Worm (Caenorhabditis elegans) whole organism, L2 larva: ENCODE results near the gene ncs-6.

ENCODE experiments used
- C34F6.9 ChIP-seq: fragments of 150-350 bp; optimal IDR thresholded peaks from 2 replicates; lab custom pipeline; 2014; ENCODE audit warnings: missing biosample characterization, missing genetic modification characterization
- F13H6.1 ChIP-seq: sonication (generic microtip); optimal IDR thresholded peaks from 2 replicates; lab custom pipeline; 2016; ENCODE audit warnings: missing genetic modification characterization, missing compliant biosample characterization
- Y55F3AM.14 ChIP-seq: fragments of 200-800 bp; sonication (Bioruptor generic); optimal IDR thresholded peaks from 2 replicates; lab custom pipeline; 2018; ENCODE audit warnings: mild to moderate bottlenecking, missing genetic modification characterization, missing compliant biosample characterization
- ZK546.5 ChIP-seq: sonication (generic microtip); optimal IDR thresholded peaks from 2 replicates; lab custom pipeline; 2017; ENCODE audit warnings: missing biosample characterization, missing genetic modification characterization
- alr-1 ChIP-seq: fragments of 150-350 bp; optimal IDR thresholded peaks from 2 replicates; lab custom pipeline; 2014; ENCODE audit warnings: missing biosample characterization, missing genetic modification characterization
- aly-2 ChIP-seq: fragments of 150-350 bp; optimal IDR thresholded peaks from 2 replicates; lab custom pipeline; 2014; ENCODE audit warnings: missing biosample characterization, missing genetic modification characterization
- blmp-1 ChIP-seq: sonication (generic microtip); optimal IDR thresholded peaks from 2 replicates; lab custom pipeline; 2017; ENCODE audit warnings: missing genetic modification characterization, mild to moderate bottlenecking, missing compliant biosample characterization, antibody characterized with exemption, moderate library complexity; ENCODE audit not compliant: insufficient read depth
- ceh-16 ChIP-seq: fragments of 150-350 bp; optimal IDR thresholded peaks from 2 replicates; lab custom pipeline; 2014; ENCODE audit warnings: missing biosample characterization, missing genetic modification characterization
- ceh-82 ChIP-seq: fragments of 150-350 bp; optimal IDR thresholded peaks from 2 replicates; lab custom pipeline; 2014; ENCODE audit warnings: missing biosample characterization, missing genetic modification characterization
- crh-2 ChIP-seq: sonication (generic microtip); optimal IDR thresholded peaks from 2 replicates; lab custom pipeline; 2017; ENCODE audit warnings: missing biosample characterization, missing genetic modification characterization
- fos-1 ChIP-seq: fragments of 150-350 bp; optimal IDR thresholded peaks from 2 replicates; lab custom pipeline; 2014; ENCODE audit warnings: missing biosample characterization, missing genetic modification characterization
- gmeb-1 ChIP-seq: fragments of 150-350 bp; optimal IDR thresholded peaks from 2 replicates; lab custom pipeline; 2014; ENCODE audit warnings: missing biosample characterization, missing genetic modification characterization
- lin-13 ChIP-seq: fragments of 150-350 bp; optimal IDR thresholded peaks from 2 replicates; lab custom pipeline; 2014; ENCODE audit warnings: missing biosample characterization, missing genetic modification reagents, missing genetic modification characterization
- lin-39 ChIP-seq: fragments of 150-350 bp; optimal IDR thresholded peaks from 2 replicates; lab custom pipeline; 2014; ENCODE audit warnings: missing biosample characterization, missing genetic modification reagents, missing genetic modification characterization
- lsy-2 ChIP-seq, 2 experiments: fragments of 150-350 bp in 1 of 2; sonication (generic microtip) in 1 of 2; optimal IDR thresholded peaks; 2 replicates each; lab custom pipeline; 2014 to 2017; ENCODE audit warnings: missing biosample characterization in 2 of 2, missing genetic modification characterization in 2 of 2
- mab-5 ChIP-seq: fragments of 150-350 bp; optimal IDR thresholded peaks from 2 replicates; lab custom pipeline; 2014; ENCODE audit warnings: missing biosample characterization, missing genetic modification characterization
- mbf-1 ChIP-seq: sonication (generic microtip); optimal IDR thresholded peaks from 2 replicates; lab custom pipeline; 2017; ENCODE audit warnings: missing biosample characterization, missing genetic modification characterization
- mdl-1 ChIP-seq, 2 experiments: fragments of 150-350 bp in 1 of 2; sonication (generic microtip) in 1 of 2; optimal IDR thresholded peaks; 2 replicates each; lab custom pipeline; 2017; ENCODE audit warnings: missing biosample characterization in 2 of 2, missing genetic modification characterization in 2 of 2
- nhr-11 ChIP-seq: fragments of 150-350 bp; optimal IDR thresholded peaks from 2 replicates; lab custom pipeline; 2014; ENCODE audit warnings: missing biosample characterization, missing genetic modification characterization
- nhr-12 ChIP-seq: fragments of 150-350 bp; optimal IDR thresholded peaks from 2 replicates; lab custom pipeline; 2014; ENCODE audit warnings: missing biosample characterization, missing genetic modification characterization
- nhr-129 ChIP-seq: fragments of 150-350 bp; optimal IDR thresholded peaks from 2 replicates; lab custom pipeline; 2014; ENCODE audit warnings: missing biosample characterization, missing genetic modification characterization
- nhr-21 ChIP-seq: fragments of 150-350 bp; optimal IDR thresholded peaks from 2 replicates; lab custom pipeline; 2014; ENCODE audit warnings: missing biosample characterization, missing genetic modification characterization
- nhr-23 ChIP-seq: fragments of 150-350 bp; optimal IDR thresholded peaks from 2 replicates; lab custom pipeline; 2014; ENCODE audit warnings: missing biosample characterization, missing genetic modification reagents, missing genetic modification characterization
- nhr-237 ChIP-seq: fragments of 150-350 bp; optimal IDR thresholded peaks from 2 replicates; lab custom pipeline; 2014; ENCODE audit warnings: missing biosample characterization, missing genetic modification characterization
- nhr-25 ChIP-seq: fragments of 150-350 bp; sonication (generic microtip); optimal IDR thresholded peaks from 3 replicates; lab custom pipeline; 2014; ENCODE audit warnings: missing biosample characterization, missing genetic modification characterization
- nhr-6 ChIP-seq: fragments of 150-350 bp; optimal IDR thresholded peaks from 2 replicates; lab custom pipeline; 2014; ENCODE audit warnings: missing biosample characterization, missing genetic modification characterization
- peb-1 ChIP-seq: fragments of 150-350 bp; optimal IDR thresholded peaks from 2 replicates; lab custom pipeline; 2014; ENCODE audit warnings: missing biosample characterization, missing genetic modification characterization
- sem-4 ChIP-seq: fragments of 150-350 bp; optimal IDR thresholded peaks from 2 replicates; lab custom pipeline; 2014; ENCODE audit warnings: missing biosample characterization, missing genetic modification reagents, missing genetic modification characterization
- sma-3 ChIP-seq: sonication (generic microtip); optimal IDR thresholded peaks from 2 replicates; lab custom pipeline; 2016; ENCODE audit warnings: missing genetic modification reagents, missing genetic modification characterization, missing compliant biosample characterization
- sma-9 ChIP-seq, 2 experiments: fragments of 150-350 bp in 1 of 2; sonication (generic microtip) in 1 of 2; optimal IDR thresholded peaks; 2 replicates each; lab custom pipeline; 2014 to 2016; ENCODE audit warnings: missing genetic modification characterization in 2 of 2, mild to moderate bottlenecking in 1 of 2, missing biosample characterization in 1 of 2, missing compliant biosample characterization in 1 of 2, missing genetic modification reagents in 1 of 2, moderate library complexity in 1 of 2
- snpc-4 ChIP-seq: fragments of 150-350 bp; optimal IDR thresholded peaks from 2 replicates; lab custom pipeline; 2014; ENCODE audit warnings: missing biosample characterization, missing genetic modification characterization
- unc-39 ChIP-seq: fragments of 150-350 bp; optimal IDR thresholded peaks from 2 replicates; lab custom pipeline; 2014; ENCODE audit warnings: missing biosample characterization, missing genetic modification characterization
- unc-55 ChIP-seq: fragments of 150-350 bp; sonication (generic microtip); optimal IDR thresholded peaks from 3 replicates; lab custom pipeline; 2014; ENCODE audit warnings: missing biosample characterization, missing genetic modification reagents, missing genetic modification characterization
- zag-1 ChIP-seq: fragments of 150-350 bp; optimal IDR thresholded peaks from 2 replicates; lab custom pipeline; 2014; ENCODE audit warnings: missing biosample characterization, missing genetic modification characterization
- ztf-1 ChIP-seq: fragments of 200-800 bp; sonication (Bioruptor generic); conservative IDR thresholded peaks from 2 replicates; pipeline ENCODE4 v1.3.6; 2022; ENCODE audit warnings: missing genetic modification characterization, missing compliant biosample characterization
- ztf-4 ChIP-seq: fragments of 150-350 bp; optimal IDR thresholded peaks from 2 replicates; lab custom pipeline; 2014; ENCODE audit warnings: missing biosample characterization, missing genetic modification characterization

The ncs-6 gene

ce11 chrII:3556584-3556983 lies 28.3 kb upstream of the ncs-6 start:
- TF ChIP-seq zag-1 (no peak), ceh-82 (tag; lab: Kevin White, UChicago) (no peak), lin-39 (tag; lab: Kevin White, UChicago) (no peak), Y55F3AM.14 (GFP tag; lab: Kevin White, UChicago) (no peak), unc-39 (no peak), ceh-16 (tag; lab: Kevin White, UChicago) (no peak)

- TF ChIP-seq zag-1 (no peak), sma-3 (peak; percentile 54)
Measured at ce11 chrII:3555281-3555680, 27.0 kb upstream of the ncs-6 start.

- no peak for TF ChIP-seq unc-55
- TF ChIP-seq nhr-23 (tag; lab: Kevin White, UChicago), result no peak
- no peak for TF ChIP-seq Y55F3AM.14 (GFP tag; lab: Kevin White, UChicago)
- no peak for TF ChIP-seq ZK546.5 (tag; lab: Kevin White, UChicago)
- TF ChIP-seq sma-3, result no peak
- TF ChIP-seq peb-1, result no peak
- no peak for TF ChIP-seq mdl-1 (tag; optimal IDR thresholded peaks at IDR 0.05; lab: Kevin White, UChicago)
- TF ChIP-seq nhr-11 (tag; lab: Kevin White, UChicago), result no peak
- no peak for TF ChIP-seq nhr-237
- no peak for TF ChIP-seq blmp-1
- TF ChIP-seq, all 48 proteins: peak for 0
Measured at ce11 chrII:3554673-3555072, 26.4 kb upstream of the ncs-6 start.

ce11 chrII:3553453-3553852 lies 25.1 kb upstream of the ncs-6 start, which contains the start of gene dnc-3:
TSS of gene dnc-3 (plus strand) at chrII:3553724.
- TF ChIP-seq ztf-4 (tag; lab: Kevin White, UChicago), result no peak
- no peak for TF ChIP-seq snpc-4 (tag; lab: Kevin White, UChicago)
- TF ChIP-seq F13H6.1 (tag; lab: Kevin White, UChicago), result peak; percentile 58
- TF ChIP-seq nhr-11 (tag; lab: Kevin White, UChicago), result no peak
- TF ChIP-seq crh-2 (tag; lab: Kevin White, UChicago), result peak; percentile 8
- TF ChIP-seq nhr-237, result no peak
- peak; percentile 71 for TF ChIP-seq lin-13 (GFP tag; lab: Kevin White, UChicago)
- no peak for TF ChIP-seq mdl-1 (tag; optimal IDR thresholded peaks at IDR 0.05; lab: Kevin White, UChicago)
- TF ChIP-seq sma-9 (GFP tag; optimal IDR thresholded peaks at IDR 0.05; lab: Kevin White, UChicago), result no peak
- TF ChIP-seq sma-9 (tag; optimal IDR thresholded peaks at IDR 0.05; lab: Kevin White, UChicago), result no peak
- no peak for TF ChIP-seq alr-1
- peak; percentile 68 for TF ChIP-seq C34F6.9 (tag; lab: Kevin White, UChicago)
- no peak for TF ChIP-seq sem-4
- TF ChIP-seq unc-39, result no peak
- TF ChIP-seq mab-5, result no peak
- TF ChIP-seq ztf-1 (GFP tag; lab: Robert Waterston, UW), result no peak
- TF ChIP-seq aly-2 (tag; lab: Kevin White, UChicago), result no peak
- TF ChIP-seq fos-1 (tag; lab: Kevin White, UChicago), result peak; percentile 10
- no peak for TF ChIP-seq nhr-12 (tag; lab: Kevin White, UChicago)
- peak; percentile 55 for TF ChIP-seq gmeb-1 (tag; lab: Kevin White, UChicago)
- TF ChIP-seq nhr-129 (tag; lab: Kevin White, UChicago), result peak; percentile 13
- TF ChIP-seq nhr-21 (tag; lab: Kevin White, UChicago), result peak; percentile 28
- no peak for TF ChIP-seq ceh-82 (tag; lab: Kevin White, UChicago)
- TF ChIP-seq ceh-16 (tag; lab: Kevin White, UChicago), result no peak
- peak; percentile 23 for TF ChIP-seq nhr-6
- no peak for TF ChIP-seq mbf-1 (tag; lab: Kevin White, UChicago)
- TF ChIP-seq sma-3, result peak; percentile 66
- TF ChIP-seq lsy-2 (tag; optimal IDR thresholded peaks at IDR 0.05; lab: Kevin White, UChicago), result peak; percentile 65 to 86
- TF ChIP-seq nhr-25, result peak; percentile 57
- peak; percentile 45 for TF ChIP-seq unc-55

- TF ChIP-seq nhr-21 (tag; lab: Kevin White, UChicago), result no peak
- TF ChIP-seq fos-1 (tag; lab: Kevin White, UChicago), result peak; percentile 38
- no peak for TF ChIP-seq crh-2 (tag; lab: Kevin White, UChicago)
- TF ChIP-seq peb-1, result no peak
Measured at ce11 chrII:3550352-3550751, 22.0 kb upstream of the ncs-6 start, which contains the start of gene W10G11.19. TSS of gene W10G11.19 (plus strand) at chrII:3550652.
